Fruit fly (Drosophila melanogaster): ENCODE measurements around the gene CG14341.

Gene CG14341

DNA sequence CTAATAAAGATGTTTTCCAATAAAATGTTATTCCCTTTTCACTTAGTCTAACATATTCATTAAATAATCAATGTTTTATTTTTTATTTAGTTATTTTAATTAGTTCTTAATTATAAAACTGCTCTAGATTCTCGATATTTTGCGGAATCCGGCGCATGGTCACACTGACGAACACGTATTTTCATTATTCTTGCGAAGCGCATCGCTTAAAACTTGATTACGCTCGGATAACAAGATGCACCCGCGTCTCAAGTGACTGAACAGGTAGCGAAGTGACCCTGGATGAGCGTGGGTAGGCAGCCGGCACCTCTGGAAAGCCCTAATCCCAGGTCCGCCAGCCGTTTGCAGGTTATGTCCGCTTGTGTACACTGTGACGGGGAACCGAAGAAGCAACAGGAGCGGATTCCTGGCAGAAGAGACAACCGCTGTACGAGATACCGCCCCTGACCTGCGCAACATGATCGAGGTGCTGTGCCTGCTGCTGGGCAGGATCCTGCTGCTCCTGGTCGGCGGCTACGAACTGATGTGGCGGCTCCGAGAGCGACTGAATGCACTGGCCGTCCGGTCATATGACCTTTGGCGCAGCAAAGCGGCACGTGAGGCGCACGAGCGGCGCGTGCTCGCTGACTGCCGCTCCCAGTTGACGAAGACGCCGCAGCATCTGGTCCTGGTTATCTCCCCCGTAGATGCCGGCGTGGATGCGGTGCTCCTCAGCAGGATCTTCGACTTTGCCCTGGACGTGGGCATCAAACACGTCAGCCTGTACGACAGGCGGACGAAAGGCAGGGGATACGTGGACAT, 7.6 kb upstream of the CG14341 start, which contains the start of gene Tango14:
TSS of gene Tango14 (plus strand) at position 143 of the 801 bp plus-strand sequence.
- no peak for TF ChIP-seq CG17801 (GFP tag; optimal IDR thresholded peaks at IDR 0.05; ENCODE audit: partially characterized antibody)

DNA sequence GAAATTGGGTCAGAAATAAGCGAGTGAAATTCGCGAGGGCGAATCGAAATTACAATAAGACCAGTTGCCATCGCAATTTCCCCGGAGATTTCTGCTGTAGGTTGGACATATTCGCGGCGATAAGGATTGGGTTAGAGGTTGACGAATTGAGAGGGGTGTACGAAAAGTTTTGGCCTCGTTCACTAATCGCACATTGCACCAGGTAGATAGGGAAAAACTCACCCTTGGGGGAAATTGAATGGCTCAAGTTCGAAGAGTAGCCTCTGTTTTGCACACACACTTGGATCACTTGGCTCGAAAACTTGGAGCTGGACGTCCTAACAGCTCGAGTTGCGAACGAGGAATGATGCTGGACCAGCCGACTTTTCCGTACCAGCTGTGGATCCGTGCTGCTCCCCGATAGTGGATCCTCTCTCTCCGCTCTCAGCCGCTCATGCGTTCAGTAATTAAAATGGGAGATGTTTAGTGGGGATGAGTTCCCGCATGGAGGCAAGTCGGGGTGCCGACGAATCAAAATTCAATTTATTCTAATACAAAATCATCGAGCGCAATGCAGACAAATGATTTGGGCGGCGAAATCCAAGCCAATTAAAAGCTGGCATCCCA, 2.7 kb upstream of the CG14341 start, which contains the start of gene CG5080:
TSS of gene CG5080 (minus strand) at position 349 of the 606 bp plus-strand sequence.
- TF ChIP-seq CG17801 (GFP tag; optimal IDR thresholded peaks at IDR 0.05; ENCODE audit: partially characterized antibody) = no peak

DNA sequence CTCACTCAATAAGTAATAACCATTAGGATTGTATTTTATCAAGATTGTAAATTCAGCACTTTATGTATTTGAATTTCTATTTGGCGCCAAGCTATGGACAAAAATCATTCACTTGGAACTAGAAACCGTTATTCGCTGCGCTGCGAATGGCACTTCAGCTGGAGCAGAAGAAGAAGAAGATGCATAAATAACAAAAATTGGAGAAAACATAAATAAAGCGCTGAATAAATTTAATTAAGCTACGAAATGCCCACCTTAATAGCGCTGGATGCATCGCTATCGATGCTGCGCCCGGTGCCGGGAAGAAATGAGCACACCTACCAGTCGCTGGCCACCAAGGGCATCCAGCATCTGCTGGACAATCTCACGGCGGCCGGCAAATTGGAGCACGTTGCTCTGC, 2.0 kb upstream of the CG14341 start, which contains the start of gene IntS14:
TSS of gene IntS14 (plus strand) at position 150 of the 400 bp plus-strand sequence.
- peak; percentile 2 for TF ChIP-seq CG17801 (GFP tag; optimal IDR thresholded peaks at IDR 0.05; ENCODE audit: partially characterized antibody)

- TF ChIP-seq CG17801 (GFP tag; optimal IDR thresholded peaks at IDR 0.05; ENCODE audit: partially characterized antibody) = peak; percentile 69
Measured at dm6 chr2L:1169867-1170415, 3.6 kb downstream of the CG14341 start, which contains the start of the genes CG31922 and Plap. Gene CG31922, plus strand, starts transcription at chr2L:1170181. Gene Plap, minus strand, starts transcription at chr2L:1170365.

DNA sequence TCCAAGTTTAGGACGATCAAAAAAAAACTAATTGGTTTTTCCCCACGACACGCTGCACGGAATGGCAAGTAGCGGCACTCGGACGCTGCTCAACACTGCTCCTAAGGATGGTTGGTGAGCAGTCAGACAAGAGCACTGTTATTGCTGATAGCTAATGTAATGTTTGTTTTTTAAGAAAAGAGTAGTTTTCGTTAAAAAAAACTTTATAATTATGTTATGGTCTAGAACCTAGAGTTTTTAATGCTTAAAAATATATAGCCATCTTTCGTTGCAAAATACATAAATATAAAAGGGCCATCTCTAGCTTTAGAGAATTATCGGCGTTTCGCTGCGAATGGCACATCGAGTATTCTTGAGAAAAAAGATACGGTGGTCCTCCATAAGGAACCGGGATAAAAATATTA, 6.4 kb downstream of the CG14341 start, which contains the start of the genes Charon and CG4887:
TSS of gene Charon (minus strand) at position 102 of the 404 bp plus-strand sequence.
TSS of gene CG4887 (plus strand) at position 306 of the 404 bp plus-strand sequence.
- TF ChIP-seq CG17801 (GFP tag; optimal IDR thresholded peaks at IDR 0.05; ENCODE audit: partially characterized antibody) = peak; percentile 50

DNA sequence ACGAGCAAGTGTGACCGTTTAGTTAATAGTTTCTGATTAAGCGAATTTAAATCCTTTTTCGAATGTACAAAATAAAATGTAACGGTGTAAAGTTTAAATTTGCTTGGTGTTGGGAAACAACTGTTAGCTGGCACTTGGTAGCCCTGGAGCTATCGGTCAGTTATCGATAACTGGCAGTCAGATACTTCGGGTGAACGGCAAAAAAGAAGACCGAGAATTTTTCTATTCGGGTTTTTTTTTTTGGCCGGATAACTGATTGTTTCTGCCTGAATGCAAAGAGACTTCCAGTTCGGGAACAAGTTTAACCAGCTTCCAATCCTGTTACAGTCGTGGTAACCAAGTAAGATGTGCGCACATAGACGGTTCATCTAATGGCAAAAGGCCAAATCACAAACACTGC, 11.2 kb downstream of the CG14341 start, which contains the start of gene CG4896:
TSS of gene CG4896 (plus strand) at position 169 of the 400 bp plus-strand sequence.
- TF ChIP-seq CG17801 (GFP tag; optimal IDR thresholded peaks at IDR 0.05; ENCODE audit: partially characterized antibody) = peak; percentile 2

DNA sequence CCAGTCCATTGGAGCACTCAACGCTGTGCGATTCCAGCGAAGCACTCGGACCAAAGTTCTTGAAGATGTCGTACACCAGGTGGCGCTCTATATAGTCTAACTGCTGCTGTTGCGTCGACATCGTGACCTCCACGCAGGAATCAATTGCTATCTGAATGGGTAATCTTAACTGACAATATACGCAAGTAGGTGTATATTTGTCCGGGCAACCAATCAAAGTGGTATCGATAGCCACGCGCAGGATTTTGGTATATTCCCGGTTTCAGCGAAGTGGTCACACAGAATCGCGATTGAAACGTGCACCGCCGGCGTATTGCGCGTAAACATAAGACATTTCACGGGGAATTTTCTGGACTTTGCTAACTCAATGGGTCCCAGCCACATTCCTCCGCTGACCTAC, 17.5 kb downstream of the CG14341 start, which contains the start of the genes CG5126 and Tgt:
TSS of gene CG5126 (minus strand) at position 222 of the 400 bp plus-strand sequence.
TSS of gene Tgt (plus strand) at position 267 of the 400 bp plus-strand sequence.
- no peak for TF ChIP-seq CG17801 (GFP tag; optimal IDR thresholded peaks at IDR 0.05; ENCODE audit: partially characterized antibody)

DNA sequence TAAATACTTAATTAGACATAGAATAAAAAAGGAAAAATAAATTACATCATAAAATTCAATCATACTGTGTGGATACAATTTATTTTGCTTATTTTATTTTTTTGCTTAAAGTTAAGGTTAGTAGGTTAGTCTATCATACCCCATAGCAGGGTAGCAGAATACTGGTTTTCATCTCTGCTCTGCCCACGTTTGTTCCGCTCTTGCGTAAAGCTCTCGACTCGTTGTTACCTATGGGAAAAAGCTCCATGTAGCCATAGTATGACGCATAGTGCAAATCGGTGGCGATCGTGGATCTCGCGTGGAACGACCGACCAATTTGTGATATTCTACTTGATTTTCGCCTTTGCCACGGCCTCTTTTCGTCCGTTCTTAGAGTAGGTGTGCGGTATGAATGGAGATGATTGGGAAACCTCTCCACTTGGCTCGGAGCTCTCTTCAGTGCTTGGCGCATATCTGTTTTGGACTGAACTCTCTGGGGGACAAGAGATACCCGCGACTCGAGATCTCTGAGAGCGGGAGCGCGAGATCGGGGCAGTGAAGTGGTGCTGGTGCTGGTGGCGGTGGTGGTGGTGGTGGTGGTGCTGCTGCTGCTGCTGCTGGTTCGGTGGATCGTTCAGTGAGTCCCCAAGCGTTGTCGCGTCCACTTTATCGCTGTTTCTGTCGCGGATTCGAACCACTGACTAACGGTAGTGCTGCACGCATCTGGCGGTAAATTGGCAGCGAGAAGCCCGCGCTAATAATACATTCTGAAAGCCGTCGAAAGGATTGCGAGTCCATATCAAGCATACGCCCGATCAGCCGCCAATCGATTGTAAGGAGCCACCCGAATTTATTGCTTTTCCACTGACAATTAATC, 19.6 kb downstream of the CG14341 start, which contains the start of gene CG5001:
TSS of gene CG5001 (plus strand) at position 116 of the 856 bp plus-strand sequence.
- peak; percentile 71 for TF ChIP-seq CG17801 (GFP tag; optimal IDR thresholded peaks at IDR 0.05; ENCODE audit: partially characterized antibody)

- TF ChIP-seq CG17801 (GFP tag; optimal IDR thresholded peaks at IDR 0.05; ENCODE audit: partially characterized antibody) = no peak
Measured at dm6 chr2L:1199166-1199565, 32.9 kb downstream of the CG14341 start, which contains the start of the genes CG5139 and CG43348. Gene CG5139, minus strand, starts transcription at chr2L:1199266. Gene CG43348, plus strand, starts transcription at chr2L:1199412.

dm6 chr2L:1199912-1200721, 33.8 kb downstream of the CG14341 start, which contains the start of the genes CG43349 and CG5011:
Gene CG43349, plus strand, starts transcription at chr2L:1200205.
Gene CG5011, plus strand, starts transcription at chr2L:1200671.
- no peak for TF ChIP-seq CG17801 (GFP tag; optimal IDR thresholded peaks at IDR 0.05; ENCODE audit: partially characterized antibody)

dm6 chr2L:1201396-1201837, 35.1 kb downstream of the CG14341 start:
- TF ChIP-seq CG17801 (GFP tag; optimal IDR thresholded peaks at IDR 0.05; ENCODE audit: partially characterized antibody) = no peak

DNA sequence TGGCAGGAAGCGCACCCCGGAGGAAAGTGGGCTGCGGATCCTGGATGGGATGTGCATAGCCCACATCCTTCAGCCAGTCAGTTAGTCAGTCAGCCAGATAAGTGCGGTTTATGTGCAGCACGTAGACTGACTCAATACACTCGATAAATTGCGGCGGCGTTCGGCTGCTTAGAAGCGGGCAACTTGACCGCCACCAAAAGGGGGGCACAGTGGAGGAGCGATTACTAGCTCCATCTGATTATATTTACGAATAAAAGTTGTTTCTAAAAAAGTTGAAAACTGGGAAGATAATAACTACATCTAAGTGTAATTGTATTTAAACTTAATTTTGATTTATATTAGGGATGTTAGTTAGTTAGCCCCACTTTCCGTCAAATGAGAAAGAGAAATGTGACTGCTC, 36.1 kb downstream of the CG14341 start:
- TF ChIP-seq CG17801 (GFP tag; optimal IDR thresholded peaks at IDR 0.05; ENCODE audit: partially characterized antibody) = no peak

dm6 chr2L:1203915-1204314, 37.6 kb downstream of the CG14341 start, which contains the start of gene CG14342:
Gene CG14342, plus strand, starts transcription at chr2L:1204215.
- TF ChIP-seq CG17801 (GFP tag; optimal IDR thresholded peaks at IDR 0.05; ENCODE audit: partially characterized antibody) = no peak
